Fruit fly (Drosophila melanogaster): ENCODE measurements around the gene SdhD.

Gene SdhD

DNA sequence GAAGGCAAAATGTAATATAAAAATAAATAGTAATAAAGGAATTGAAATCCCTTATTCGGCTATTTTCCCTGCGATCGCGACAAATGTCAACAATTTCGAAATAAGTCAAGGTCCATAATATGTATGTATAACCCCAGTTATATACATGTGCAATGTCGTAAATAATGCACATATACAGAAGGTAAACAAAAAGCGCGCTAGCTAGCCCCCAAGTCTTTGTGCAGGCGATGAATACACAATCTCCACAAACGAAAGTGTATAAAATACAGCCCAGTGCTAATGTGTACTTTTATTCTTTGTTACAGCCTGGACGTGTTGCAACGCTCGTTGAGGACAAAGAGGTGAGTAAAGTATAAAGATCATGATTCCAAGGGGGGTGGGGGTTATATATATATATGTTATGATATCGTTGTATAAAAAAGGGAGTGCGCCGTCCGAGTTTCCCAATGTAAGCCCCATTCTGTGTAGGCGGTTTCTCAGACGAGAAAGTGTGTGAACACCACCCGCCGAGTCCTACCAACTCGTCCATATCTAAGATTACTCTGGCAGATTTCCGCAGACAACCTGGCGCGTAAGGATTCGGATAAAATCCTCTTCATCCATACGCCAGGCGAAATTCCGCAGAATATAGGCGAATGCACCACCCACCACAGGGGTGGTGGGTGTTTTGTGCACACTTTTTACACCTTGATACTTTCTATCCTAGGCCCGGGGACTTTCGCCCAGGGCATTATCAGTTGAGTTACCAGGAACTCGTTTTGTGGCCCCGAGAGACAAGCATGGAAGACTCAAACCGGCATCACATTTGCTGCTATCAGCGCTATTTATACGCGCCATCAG is 30.5 kb downstream of the SdhD start (continued):
- peak; percentile 64 for TF ChIP-seq HLH4C (GFP tag; IDR thresholded peaks at IDR 0.05; ENCODE audit: partially characterized antibody)
- TF ChIP-seq Taf1 (GFP tag; IDR thresholded peaks at IDR 0.05) = no peak
- peak; percentile 53; the same call in 1 of the 3 replicates for TF ChIP-seq hb (GFP tag; IDR thresholded peaks at IDR 0.05; ENCODE audit: partially characterized antibody)
- TF ChIP-seq CG17568 (GFP tag; optimal IDR thresholded peaks at IDR 0.05) = no peak
- no peak for TF ChIP-seq Dip3 (GFP tag; optimal IDR thresholded peaks at IDR 0.05)
- TF ChIP-seq CG8924 (tag; optimal IDR thresholded peaks at IDR 0.05) = no peak
- TF ChIP-seq CG31388 (GFP tag; optimal IDR thresholded peaks at IDR 0.05) = no peak
- TF ChIP-seq tup (GFP tag; optimal IDR thresholded peaks at IDR 0.05) = no peak
- no peak for TF ChIP-seq CG10267 (tag; optimal IDR thresholded peaks at IDR 0.05)
- TF ChIP-seq ranshi (GFP tag; IDR thresholded peaks at IDR 0.05) = no peak
- no peak for TF ChIP-seq Sin3A (optimal IDR thresholded peaks at IDR 0.05)
- no peak for TF ChIP-seq dimm (GFP tag; IDR thresholded peaks at IDR 0.05)
- TF ChIP-seq CG11247 (GFP tag; IDR thresholded peaks at IDR 0.05) = no peak
- TF ChIP-seq CG14441 (GFP tag; IDR thresholded peaks at IDR 0.05) = no peak
- peak; percentile 20 for TF ChIP-seq CG12071 (GFP tag; optimal IDR thresholded peaks at IDR 0.05)
- no peak for TF ChIP-seq CG1792 (GFP tag; optimal IDR thresholded peaks at IDR 0.05)
- TF ChIP-seq tin (GFP tag; optimal IDR thresholded peaks at IDR 0.05) = no peak
- no peak for TF ChIP-seq bowl (GFP tag; IDR thresholded peaks at IDR 0.05)
- no peak for TF ChIP-seq lab (GFP tag; optimal IDR thresholded peaks at IDR 0.05)
- no peak for TF ChIP-seq jigr1 (GFP tag; IDR thresholded peaks at IDR 0.05)
- peak; percentile 99 for TF ChIP-seq Bdp1 (GFP tag; optimal IDR thresholded peaks at IDR 0.05)
- TF ChIP-seq Lhr (GFP tag; optimal IDR thresholded peaks at IDR 0.05) = no peak
- no peak for TF ChIP-seq C15 (GFP tag; IDR thresholded peaks at IDR 0.05)
- TF ChIP-seq CG13894 (tag; optimal IDR thresholded peaks at IDR 0.05) = peak; percentile 94
- peak; percentile 30 for TF ChIP-seq CG18599 (GFP tag; optimal IDR thresholded peaks at IDR 0.05)
- TF ChIP-seq CG7963 (GFP tag; IDR thresholded peaks at IDR 0.05; ENCODE audit: partially characterized antibody) = peak; percentile 58; the same call in 2 of the 3 replicates
- no peak for TF ChIP-seq NfI (GFP tag; optimal IDR thresholded peaks at IDR 0.05)
- no peak for TF ChIP-seq CG32767 (GFP tag; IDR thresholded peaks at IDR 0.05)
- TF ChIP-seq CG3281 (GFP tag; optimal IDR thresholded peaks at IDR 0.05) = no peak
- no peak for TF ChIP-seq dpn (GFP tag; optimal IDR thresholded peaks at IDR 0.05)
- no peak for TF ChIP-seq Spps (tag; optimal IDR thresholded peaks at IDR 0.05)
- TF ChIP-seq CG4404 (GFP tag; IDR thresholded peaks at IDR 0.05) = no peak
- no peak for TF ChIP-seq CG1602 (GFP tag; optimal IDR thresholded peaks at IDR 0.05)
- no peak for TF ChIP-seq CG14014 (GFP tag; IDR thresholded peaks at IDR 0.05)
- TF ChIP-seq Aef1 (GFP tag; IDR thresholded peaks at IDR 0.05) = no peak
- no peak for TF ChIP-seq az2 (GFP tag; optimal IDR thresholded peaks at IDR 0.05)
- no peak for TF ChIP-seq CG6813 (GFP tag; optimal IDR thresholded peaks at IDR 0.05)
- TF ChIP-seq sug (tag; optimal IDR thresholded peaks at IDR 0.05) = peak; percentile 88
- no peak for TF ChIP-seq Optix (GFP tag; IDR thresholded peaks at IDR 0.05)
- peak; percentile 70 for TF ChIP-seq mirr (GFP tag; optimal IDR thresholded peaks at IDR 0.05)
- TF ChIP-seq en (GFP tag; optimal IDR thresholded peaks at IDR 0.05) = no peak
- peak; percentile 43 for TF ChIP-seq Deaf1 (tag; optimal IDR thresholded peaks at IDR 0.05)
- no peak for TF ChIP-seq Mes4 (GFP tag; optimal IDR thresholded peaks at IDR 0.05)
- TF ChIP-seq CG18476 (GFP tag; optimal IDR thresholded peaks at IDR 0.05) = no peak
- peak; percentile 38 for TF ChIP-seq Nf-YC (tag; optimal IDR thresholded peaks at IDR 0.05)
- no peak for TF ChIP-seq dm (GFP tag; optimal IDR thresholded peaks at IDR 0.05)
- 0 out of 2 replicates have a peak, but pooled peaks have one; percentile 8 for TF ChIP-seq ara (GFP tag; IDR thresholded peaks at IDR 0.05)
- TF ChIP-seq pb (GFP tag; optimal IDR thresholded peaks at IDR 0.05) = no peak
- TF ChIP-seq luna (GFP tag; optimal IDR thresholded peaks at IDR 0.05) = no peak
- TF ChIP-seq Rx (GFP tag; IDR thresholded peaks at IDR 0.05) = no peak

Data from whole organism, embryonic.